Fruit fly (Drosophila melanogaster): ENCODE results near the gene Or85e.

Or85e gene

dm6 chr3R:8676560-8677000, 40.9 kb upstream of the Or85e start, which contains the start of the genes Unc50, CG11755 and CG8043 (continued):
- TF ChIP-seq CG15269 (tag; optimal IDR thresholded peaks at IDR 0.05), result no peak
- TF ChIP-seq YL-1 (GFP tag; optimal IDR thresholded peaks at IDR 0.05), result peak; percentile 71
- peak; percentile 52 for TF ChIP-seq pnt (GFP tag; optimal IDR thresholded peaks at IDR 0.05)
- no peak for TF ChIP-seq chm (GFP tag; IDR thresholded peaks at IDR 0.05)
- TF ChIP-seq CG17829 (tag; optimal IDR thresholded peaks at IDR 0.05), result peak; percentile 83
- TF ChIP-seq lbe (GFP tag; optimal IDR thresholded peaks at IDR 0.05), result peak; percentile 79
- TF ChIP-seq Lim3 (GFP tag; IDR thresholded peaks at IDR 0.05), result no peak
- peak; percentile 94 to 98 for TF ChIP-seq crp (GFP tag; optimal IDR thresholded peaks at IDR 0.05)
- TF ChIP-seq Dad (GFP tag; optimal IDR thresholded peaks at IDR 0.05), result peak; percentile 41
- no peak for TF ChIP-seq CG6854 (GFP tag; optimal IDR thresholded peaks at IDR 0.05)
- TF ChIP-seq ind (GFP tag; optimal IDR thresholded peaks at IDR 0.05), result peak; percentile 83
- TF ChIP-seq Rx (GFP tag; IDR thresholded peaks at IDR 0.05), result peak; percentile 46; the same call in 1 of the 2 replicates
- TF ChIP-seq crol (GFP tag; IDR thresholded peaks at IDR 0.05), result no peak
- TF ChIP-seq CG8478 (optimal IDR thresholded peaks at IDR 0.05), result no peak
- TF ChIP-seq cg (GFP tag; optimal IDR thresholded peaks at IDR 0.05), result no peak
- peak; percentile 53 for TF ChIP-seq Atf-2 (GFP tag; optimal IDR thresholded peaks at IDR 0.05)
- peak; percentile 86; the same call in 2 of the 3 replicates for TF ChIP-seq mld (GFP tag; IDR thresholded peaks at IDR 0.05; ENCODE audit: partially characterized antibody)
- TF ChIP-seq Awh (GFP tag; IDR thresholded peaks at IDR 0.05), result 0 out of 2 replicates have a peak, but pooled peaks have one; percentile 25
- no peak for TF ChIP-seq CG4360 (GFP tag; IDR thresholded peaks at IDR 0.05)
- peak; percentile 48 for TF ChIP-seq CG3065 (GFP tag; optimal IDR thresholded peaks at IDR 0.05)
- peak; percentile 99 for TF ChIP-seq Scr (GFP tag; IDR thresholded peaks at IDR 0.05; ENCODE audit: partially characterized antibody)
- peak; percentile 81 for TF ChIP-seq vvl (GFP tag; IDR thresholded peaks at IDR 0.05)
- TF ChIP-seq lab (GFP tag; optimal IDR thresholded peaks at IDR 0.05), result no peak
- TF ChIP-seq dpn (GFP tag; optimal IDR thresholded peaks at IDR 0.05), result peak; percentile 78 to 84
- TF ChIP-seq Myb (GFP tag; optimal IDR thresholded peaks at IDR 0.05), result peak; percentile 49
- peak; percentile 73 for TF ChIP-seq dmrt99B (tag; optimal IDR thresholded peaks at IDR 0.05)
- peak; percentile 75 for TF ChIP-seq CG17186 (GFP tag; optimal IDR thresholded peaks at IDR 0.05)
- TF ChIP-seq kni (GFP tag; optimal IDR thresholded peaks at IDR 0.05), result peak; percentile 52
- TF ChIP-seq az2 (GFP tag; optimal IDR thresholded peaks at IDR 0.05), result peak; percentile 79
- peak; percentile 48 for TF ChIP-seq NC2β (GFP tag; optimal IDR thresholded peaks at IDR 0.05)
- TF ChIP-seq abd-A (tag; optimal IDR thresholded peaks at IDR 0.05), result no peak
- TF ChIP-seq phol (tag; optimal IDR thresholded peaks at IDR 0.05), result peak; percentile 88
- no peak for TF ChIP-seq CG11560 (tag; IDR thresholded peaks at IDR 0.05)
- TF ChIP-seq Dfd (GFP tag; optimal IDR thresholded peaks at IDR 0.05), result no peak
- peak; percentile 83 for TF ChIP-seq Abd-B (GFP tag; optimal IDR thresholded peaks at IDR 0.05)
- no peak for TF ChIP-seq ham (GFP tag; IDR thresholded peaks at IDR 0.05)
- peak; percentile 77 for TF ChIP-seq nerfin-1 (tag; optimal IDR thresholded peaks at IDR 0.05)
- peak; percentile 97 for TF ChIP-seq CG14860 (GFP tag; IDR thresholded peaks at IDR 0.05; ENCODE audit: partially characterized antibody)
- TF ChIP-seq CG3847 (GFP tag; IDR thresholded peaks at IDR 0.05), result peak; percentile 89
- TF ChIP-seq CG11695 (GFP tag; IDR thresholded peaks at IDR 0.05), result peak; percentile 77; the same call in 2 of the 3 replicates
- peak; percentile 74 for TF ChIP-seq CG7556 (GFP tag; optimal IDR thresholded peaks at IDR 0.05)
- TF ChIP-seq C15 (GFP tag; IDR thresholded peaks at IDR 0.05), result peak; percentile 16; the same call in 1 of the 3 replicates
- TF ChIP-seq CrebB (tag; optimal IDR thresholded peaks at IDR 0.05), result peak; percentile 64
- TF ChIP-seq Taf1 (GFP tag; IDR thresholded peaks at IDR 0.05), result peak; percentile 72
- TF ChIP-seq h (optimal IDR thresholded peaks at IDR 0.05), result no peak
- TF ChIP-seq tup (GFP tag; optimal IDR thresholded peaks at IDR 0.05), result peak; percentile 7
- TF ChIP-seq NFAT (GFP tag; IDR thresholded peaks at IDR 0.05), result peak; percentile 66
- no peak for TF ChIP-seq TFAM (GFP tag; optimal IDR thresholded peaks at IDR 0.05)
- TF ChIP-seq pfk (GFP tag; optimal IDR thresholded peaks at IDR 0.05), result no peak
- peak; percentile 9 for TF ChIP-seq CG3163 (GFP tag; optimal IDR thresholded peaks at IDR 0.05)
- TF ChIP-seq CG6175 (GFP tag; IDR thresholded peaks at IDR 0.05), result no peak
- TF ChIP-seq slou (GFP tag; optimal IDR thresholded peaks at IDR 0.05), result peak; percentile 78

Measured in whole organism, embryonic.